Worm (Caenorhabditis elegans) whole organism, L3 larva: Measurements from ENCODE around the gene ZK228.10.

ENCODE experiments used
- mdl-1 ChIP-seq: fragments of 150-350 bp; optimal IDR thresholded peaks from 2 replicates; lab custom pipeline; 2014; ENCODE audit warnings: missing biosample characterization, missing genetic modification characterization
- mml-1 ChIP-seq: fragments of 150-350 bp; sonication (generic microtip); optimal IDR thresholded peaks from 3 replicates; lab custom pipeline; 2014; ENCODE audit warnings: missing biosample characterization, missing genetic modification characterization
- nhr-11 ChIP-seq: fragments of 150-350 bp; optimal IDR thresholded peaks from 2 replicates; lab custom pipeline; 2014; ENCODE audit warnings: missing biosample characterization, missing genetic modification characterization
- nhr-77 ChIP-seq: fragments of 150-350 bp; optimal IDR thresholded peaks from 2 replicates; lab custom pipeline; 2014; ENCODE audit warnings: missing biosample characterization, missing genetic modification characterization

DNA sequence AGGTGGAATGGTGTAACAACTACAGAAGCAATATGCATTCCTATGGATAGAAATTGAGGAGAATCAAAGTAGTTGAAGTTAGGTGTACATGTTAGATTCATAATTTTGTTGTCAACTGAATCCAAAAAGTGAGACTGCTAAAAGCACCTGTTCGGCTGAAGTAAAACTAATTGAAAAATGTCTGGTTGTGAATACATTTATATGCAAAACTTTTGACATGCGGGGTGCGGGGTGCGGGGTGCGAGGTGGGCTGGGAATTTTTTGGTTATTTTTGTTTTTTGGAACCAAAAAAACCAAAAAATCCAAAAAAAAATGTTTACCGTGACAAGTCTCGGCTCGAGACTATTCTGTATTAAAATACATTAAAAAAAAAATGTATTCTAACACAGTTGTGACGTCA, 46.5 kb upstream of the ZK228.10 start, which contains the start of gene srh-207:
- no peak for TF ChIP-seq mml-1 (tag; lab: Kevin White, UChicago)
- TF ChIP-seq mdl-1 (tag; lab: Kevin White, UChicago) = no peak
- no peak for TF ChIP-seq nhr-77 (tag; lab: Kevin White, UChicago)
- TF ChIP-seq nhr-11 = no peak
